Worm (Caenorhabditis elegans) whole organism, early embryonic: ENCODE results near the gene T01E8.1.

Source experiments
- B0310.2 ChIP-seq: sonication (generic microtip); optimal IDR thresholded peaks from 2 replicates; lab custom pipeline; 2016; ENCODE audit warnings: mild to moderate bottlenecking, missing genetic modification characterization, missing compliant biosample characterization
- aly-1 ChIP-seq: sonication (generic microtip); optimal IDR thresholded peaks from 2 replicates; lab custom pipeline; 2016; ENCODE audit warnings: missing genetic modification characterization, missing compliant biosample characterization
- ama-1 ChIP-seq: fragments of 150-350 bp; optimal IDR thresholded peaks from 2 replicates; lab custom pipeline; 2014
- ceh-13 ChIP-seq: fragments of 200-800 bp; sonication (Bioruptor generic); optimal IDR thresholded peaks from 2 replicates; lab custom pipeline; 2018; ENCODE audit warnings: mild to moderate bottlenecking, missing genetic modification characterization, missing compliant biosample characterization
- ceh-36 ChIP-seq: sonication (generic microtip); optimal IDR thresholded peaks from 2 replicates; lab custom pipeline; 2016; ENCODE audit warnings: missing genetic modification characterization, inconsistent platforms, missing compliant biosample characterization
- ets-7 ChIP-seq: sonication (generic microtip); optimal IDR thresholded peaks from 2 replicates; lab custom pipeline; 2016; ENCODE audit warnings: missing genotype, missing genetic modification characterization, missing compliant biosample characterization
- flt-1 ChIP-seq: fragments of 200-800 bp; sonication (Bioruptor generic); IDR thresholded peaks from 2 replicates; pipeline ENCODE4 v1.3.6; 2022; ENCODE audit warnings: missing genetic modification characterization, missing compliant biosample characterization
- hmbx-1 ChIP-seq: sonication (generic microtip); optimal IDR thresholded peaks from 2 replicates; lab custom pipeline; 2016; ENCODE audit warnings: mild to moderate bottlenecking, missing genetic modification characterization, missing compliant biosample characterization
- hnd-1 ChIP-seq: sonication (generic microtip); optimal IDR thresholded peaks from 2 replicates; lab custom pipeline; 2016; ENCODE audit warnings: missing genetic modification characterization, missing compliant biosample characterization
- pes-1 ChIP-seq: fragments of 200-800 bp; sonication (Bioruptor generic); IDR thresholded peaks from 2 replicates; pipeline ENCODE4 v1.3.6; 2022; ENCODE audit warnings: missing genetic modification reagents, missing genetic modification characterization, missing compliant biosample characterization
- scrt-1 ChIP-seq: fragments of 200-800 bp; sonication (Bioruptor generic); IDR thresholded peaks from 2 replicates; pipeline ENCODE4 v1.3.6; 2022; ENCODE audit warnings: missing genetic modification characterization, missing compliant biosample characterization
- tbx-37 ChIP-seq: fragments of 200-800 bp; sonication (Bioruptor generic); conservative IDR thresholded peaks from 2 replicates; pipeline ENCODE4 v1.3.6; 2022; ENCODE audit warnings: missing genetic modification reagents, missing genetic modification characterization, missing compliant biosample characterization

ce11 chrII:10164137-10164536 lies 42.4 kb upstream of the T01E8.1 start:
- no peak for TF ChIP-seq B0310.2
- no peak for TF ChIP-seq ama-1 (lab: Kevin White, UChicago)
- TF ChIP-seq ceh-36 (tag; lab: Kevin White, UChicago), result no peak
- no peak for TF ChIP-seq aly-1 (tag; lab: Kevin White, UChicago)
- no peak for TF ChIP-seq hmbx-1 (tag; lab: Kevin White, UChicago)
- no peak for TF ChIP-seq ceh-13 (GFP tag; lab: Kevin White, UChicago)
- TF ChIP-seq tbx-37 (GFP tag; lab: Robert Waterston, UW), result no peak
- no peak for TF ChIP-seq ets-7 (tag; lab: Kevin White, UChicago)
- no peak for TF ChIP-seq hnd-1 (tag; lab: Kevin White, UChicago)
- no peak for TF ChIP-seq flt-1
- TF ChIP-seq scrt-1, result no peak
- no peak for TF ChIP-seq pes-1
